Fruit fly (Drosophila melanogaster): ENCODE data around the gene Oli.

DNA sequence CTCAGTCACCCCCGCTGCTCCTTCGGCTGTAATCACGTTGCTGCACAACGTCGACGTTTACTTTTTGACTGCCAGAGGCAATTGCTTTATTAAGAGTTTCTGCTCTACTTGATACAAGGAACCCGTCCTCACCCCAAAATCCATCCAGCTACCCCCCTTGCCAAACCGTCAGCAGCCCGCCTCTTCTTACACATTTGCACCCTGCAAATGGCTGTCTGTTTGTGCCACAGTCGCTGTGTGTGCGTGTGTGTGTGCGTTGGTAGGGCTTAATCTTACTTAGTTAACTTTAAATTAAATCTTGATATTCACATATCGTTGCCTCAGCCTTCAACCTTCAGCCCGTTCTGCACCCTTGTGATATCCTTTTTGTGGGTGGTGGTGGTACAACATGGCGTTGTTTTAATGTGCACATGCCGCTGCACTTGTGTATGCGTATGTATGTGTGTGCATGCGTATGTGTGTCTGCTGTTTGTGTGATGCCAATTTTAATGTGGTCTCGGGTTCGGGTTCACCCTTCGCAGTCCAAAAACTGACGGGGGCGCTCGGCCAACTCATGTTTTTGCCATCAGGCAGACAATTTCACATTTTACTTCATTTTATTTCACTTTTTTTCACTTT is 46.2 kb upstream of the Oli start:
- no peak for TF ChIP-seq CTCF (optimal IDR thresholded peaks at IDR 0.05)
- TF ChIP-seq CG8478 (optimal IDR thresholded peaks at IDR 0.05): no peak

Data from S2 (cell line).